Fruit fly (Drosophila melanogaster) whole organism, embryonic: ENCODE measurements around the gene hbt.

ENCODE experiments used
- Atf6 ChIP-seq: fragments of 200-800 bp; sonication (Bioruptor generic); IDR thresholded peaks from 2 replicates; pipeline ENCODE4 v1.3.6; 2022; ENCODE audit warnings: missing biosample characterization, missing genetic modification characterization
- CG10366 ChIP-seq: fragments of 200-800 bp; sonication (Bioruptor generic); IDR thresholded peaks from 2 replicates; pipeline ENCODE4 v1.3.6; 2022; ENCODE audit warnings: missing biosample characterization, missing genetic modification characterization
- CG11247 ChIP-seq: fragments of 200-800 bp; sonication (Bioruptor generic); IDR thresholded peaks from 2 replicates; pipeline ENCODE4 v1.3.6; 2022; ENCODE audit warnings: missing biosample characterization, missing genetic modification characterization
- CG11696 ChIP-seq: fragments of 200-800 bp; sonication (Bioruptor generic); IDR thresholded peaks from 2 replicates; pipeline ENCODE4 v1.3.6; 2022; ENCODE audit warnings: missing biosample characterization, missing genetic modification characterization
- CG11723 ChIP-seq: fragments of 200-800 bp; sonication (Bioruptor generic); optimal IDR thresholded peaks from 2 replicates; lab custom pipeline; 2017; ENCODE audit warnings: missing biosample characterization, mild to moderate bottlenecking, missing genetic modification characterization
- CG13296 ChIP-seq: fragments of 200-800 bp; sonication (Bioruptor generic); optimal IDR thresholded peaks from 3 replicates; lab custom pipeline; 2018; ENCODE audit warnings: missing biosample characterization, mild to moderate bottlenecking, missing genetic modification characterization
- CG14050 ChIP-seq: fragments of 200-800 bp; sonication (Bioruptor generic); IDR thresholded peaks from 3 replicates; pipeline ENCODE4 v1.3.6; 2022; ENCODE audit warnings: missing biosample characterization, missing genetic modification characterization
- CG2199 ChIP-seq: fragments of 200-800 bp; sonication (Bioruptor generic); IDR thresholded peaks from 3 replicates; pipeline ENCODE4 v1.3.6; 2022; ENCODE audit warnings: missing biosample characterization, missing genetic modification characterization
- CG30431 ChIP-seq: fragments of 200-800 bp; sonication (Bioruptor generic); optimal IDR thresholded peaks from 2 replicates; lab custom pipeline; 2017; ENCODE audit warnings: missing biosample characterization, missing genetic modification characterization
- CG31224 ChIP-seq: fragments of 200-800 bp; sonication (Bioruptor generic); IDR thresholded peaks from 2 replicates; pipeline ENCODE4 v1.3.6; 2022; ENCODE audit warnings: missing biosample characterization, missing genetic modification characterization
- CG3281 ChIP-seq: fragments of 200-800 bp; sonication (Bioruptor generic); optimal IDR thresholded peaks from 3 replicates; lab custom pipeline; 2017; ENCODE audit warnings: missing biosample characterization, mild to moderate bottlenecking, missing genetic modification characterization
- CG4328 ChIP-seq: fragments of 200-800 bp; sonication (Bioruptor generic); optimal IDR thresholded peaks from 3 replicates; lab custom pipeline; 2017; ENCODE audit warnings: missing biosample characterization, missing genetic modification reagents, missing genetic modification characterization
- CG7556 ChIP-seq: fragments of 200-800 bp; sonication (Bioruptor generic); optimal IDR thresholded peaks from 2 replicates; lab custom pipeline; 2017; ENCODE audit warnings: missing biosample characterization, mild to moderate bottlenecking, missing genetic modification characterization
- CG7839 ChIP-seq: fragments of 200-800 bp; sonication (Bioruptor generic); optimal IDR thresholded peaks from 3 replicates; lab custom pipeline; 2018; ENCODE audit warnings: missing biosample characterization, mild to moderate bottlenecking, missing genetic modification characterization, moderate library complexity
- CG7928 ChIP-seq: fragments of 200-800 bp; sonication (Bioruptor generic); optimal IDR thresholded peaks from 2 replicates; lab custom pipeline; 2017; ENCODE audit warnings: missing biosample characterization, mild to moderate bottlenecking, missing genetic modification characterization
- CG8359 ChIP-seq: fragments of 200-800 bp; sonication (Bioruptor generic); optimal IDR thresholded peaks from 2 replicates; lab custom pipeline; 2017; ENCODE audit warnings: missing biosample characterization, mild to moderate bottlenecking, missing genetic modification characterization, borderline replicate concordance
- CG8765 ChIP-seq: fragments of 200-800 bp; sonication (Bioruptor generic); IDR thresholded peaks from 2 replicates; pipeline ENCODE4 v1.3.6; 2022; ENCODE audit warnings: missing biosample characterization, missing genetic modification characterization
- Chrac-16 ChIP-seq: fragments of 200-800 bp; sonication (Bioruptor generic); optimal IDR thresholded peaks from 3 replicates; lab custom pipeline; 2016; ENCODE audit warnings: missing biosample characterization, missing genetic modification characterization
- Dp ChIP-seq: fragments of 200-800 bp; sonication (Bioruptor generic); optimal IDR thresholded peaks from 2 replicates; lab custom pipeline; 2018; ENCODE audit warnings: missing biosample characterization, mild to moderate bottlenecking, missing genetic modification characterization, moderate library complexity
- Eip74EF ChIP-seq, 2 experiments: fragments of 200-800 bp in 1 of 2; fragments of >200 bp in 1 of 2; sonication (Bioruptor generic) in 1 of 2; optimal IDR thresholded peaks; 2 replicates each; lab custom pipeline; 2017 to 2019; ENCODE audit warnings: missing biosample characterization in 2 of 2, missing genetic modification characterization in 2 of 2, mild to moderate bottlenecking in 1 of 2, moderate library complexity in 1 of 2
- Gsc ChIP-seq: fragments of 200-800 bp; sonication (Bioruptor generic); IDR thresholded peaks from 2 replicates; pipeline ENCODE4 v1.3.6; 2022; ENCODE audit warnings: missing biosample characterization, missing genetic modification characterization
- Hey ChIP-seq: fragments of 200-800 bp; sonication (Bioruptor generic); optimal IDR thresholded peaks from 3 replicates; lab custom pipeline; 2018; ENCODE audit warnings: missing biosample characterization, mild to moderate bottlenecking, missing genetic modification characterization
- Hmr ChIP-seq: fragments of 200-800 bp; sonication (Bioruptor generic); optimal IDR thresholded peaks from 3 replicates; lab custom pipeline; 2017; ENCODE audit warnings: mild to moderate bottlenecking, missing biosample characterization, missing genetic modification reagents, missing genetic modification characterization
- Lpt ChIP-seq: fragments of >200 bp; optimal IDR thresholded peaks from 2 replicates; lab custom pipeline; 2018; ENCODE audit warnings: missing biosample characterization, missing genetic modification characterization
- Opbp ChIP-seq: fragments of 200-800 bp; sonication (Bioruptor generic); IDR thresholded peaks from 3 replicates; pipeline ENCODE4 v1.3.6; 2022; ENCODE audit warnings: missing biosample characterization, missing genetic modification characterization; ENCODE audit not compliant: partially characterized antibody
- Spps ChIP-seq: fragments of 200-800 bp; sonication (Bioruptor generic); optimal IDR thresholded peaks from 2 replicates; lab custom pipeline; 2018; ENCODE audit warnings: missing biosample characterization, mild to moderate bottlenecking, missing genetic modification characterization
- Stat92E ChIP-seq, 3 experiments: fragments of >200 bp in 2 of 3; fragments of 200-800 bp in 1 of 3; sonication (Bioruptor generic) in 1 of 3; optimal IDR thresholded peaks; 2 replicates each; lab custom pipeline; 2017 to 2019; ENCODE audit warnings: missing biosample characterization in 3 of 3, missing genetic modification characterization in 3 of 3, mild to moderate bottlenecking in 1 of 3, moderate library complexity in 1 of 3
- Taf1 ChIP-seq: fragments of 200-800 bp; sonication (Bioruptor generic); IDR thresholded peaks from 2 replicates; pipeline ENCODE4 v1.3.6; 2022; ENCODE audit warnings: missing biosample characterization, missing genetic modification characterization
- Usf ChIP-seq: fragments of 200-800 bp; sonication (Bioruptor generic); optimal IDR thresholded peaks from 2 replicates; lab custom pipeline; 2017; ENCODE audit warnings: missing genotype, missing biosample characterization, missing genetic modification characterization
- al ChIP-seq: fragments of 200-800 bp; sonication (Bioruptor generic); IDR thresholded peaks from 2 replicates; pipeline ENCODE4 v1.3.6; 2022; ENCODE audit warnings: missing biosample characterization, missing genetic modification characterization
- ap ChIP-seq: fragments of 200-800 bp; sonication (Bioruptor generic); IDR thresholded peaks from 2 replicates; pipeline ENCODE4 v1.3.6; 2022; ENCODE audit warnings: missing biosample characterization, missing genetic modification characterization
- ara ChIP-seq: fragments of 200-800 bp; sonication (Bioruptor generic); IDR thresholded peaks from 2 replicates; pipeline ENCODE4 v1.3.6; 2022; ENCODE audit warnings: missing biosample characterization, missing genetic modification characterization
- ato ChIP-seq: fragments of 200-800 bp; sonication (Bioruptor generic); IDR thresholded peaks from 2 replicates; pipeline ENCODE4 v1.3.6; 2022; ENCODE audit warnings: missing biosample characterization, missing genetic modification characterization; ENCODE audit not compliant: partially characterized antibody
- bbx ChIP-seq: fragments of 200-800 bp; sonication (Bioruptor generic); IDR thresholded peaks from 2 replicates; pipeline ENCODE4 v1.3.6; 2022; ENCODE audit warnings: missing biosample characterization, missing genetic modification characterization; ENCODE audit not compliant: partially characterized antibody
- cg ChIP-seq: fragments of 200-800 bp; sonication (Bioruptor generic); optimal IDR thresholded peaks from 3 replicates; lab custom pipeline; 2019; ENCODE audit warnings: missing biosample characterization, mild to moderate bottlenecking, missing genetic modification characterization, moderate library complexity
- ci ChIP-seq: fragments of 200-800 bp; sonication (Bioruptor generic); IDR thresholded peaks from 3 replicates; pipeline ENCODE4 v1.3.6; 2022; ENCODE audit warnings: missing biosample characterization, missing genetic modification characterization
- crol ChIP-seq: fragments of 200-800 bp; sonication (Bioruptor generic); IDR thresholded peaks from 2 replicates; pipeline ENCODE4 v1.3.6; 2022; ENCODE audit warnings: missing biosample characterization, missing genetic modification characterization
- da ChIP-seq: fragments of 200-800 bp; sonication (Bioruptor generic); optimal IDR thresholded peaks from 2 replicates; lab custom pipeline; 2016; ENCODE audit warnings: missing biosample characterization, missing genetic modification characterization
- dimm ChIP-seq: fragments of 200-800 bp; sonication (Bioruptor generic); IDR thresholded peaks from 2 replicates; pipeline ENCODE4 v1.3.6; 2022; ENCODE audit warnings: missing biosample characterization, missing genetic modification characterization
- fu2 ChIP-seq: fragments of 200-800 bp; sonication (Bioruptor generic); optimal IDR thresholded peaks from 2 replicates; lab custom pipeline; 2016; ENCODE audit warnings: missing biosample characterization, missing genetic modification characterization
- gcm2 ChIP-seq: fragments of 200-800 bp; sonication (Bioruptor generic); optimal IDR thresholded peaks from 2 replicates; lab custom pipeline; 2016; ENCODE audit warnings: missing biosample characterization, missing genetic modification characterization
- lola ChIP-seq, 3 experiments: fragments of >200 bp in 2 of 3; fragments of 200-800 bp in 1 of 3; sonication (Bioruptor generic) in 1 of 3; optimal IDR thresholded peaks; 2 replicates each; lab custom pipeline; 2017 to 2019; ENCODE audit warnings: missing biosample characterization in 3 of 3, missing genetic modification characterization in 3 of 3, mild to moderate bottlenecking in 1 of 3, moderate library complexity in 1 of 3
- pnt ChIP-seq: fragments of 200-800 bp; sonication (Bioruptor generic); optimal IDR thresholded peaks from 3 replicates; lab custom pipeline; 2016; ENCODE audit warnings: missing biosample characterization, missing genetic modification characterization
- rib ChIP-seq: fragments of 200-800 bp; sonication (Bioruptor generic); IDR thresholded peaks from 2 replicates; pipeline ENCODE4 v1.3.6; 2022; ENCODE audit warnings: missing biosample characterization, missing genetic modification characterization
- slou ChIP-seq: fragments of 200-800 bp; sonication (Bioruptor generic); optimal IDR thresholded peaks from 3 replicates; lab custom pipeline; 2016; ENCODE audit warnings: missing biosample characterization, missing genetic modification characterization
- ssp ChIP-seq: fragments of 200-800 bp; sonication (Bioruptor generic); IDR thresholded peaks from 2 replicates; pipeline ENCODE4 v1.3.6; 2022; ENCODE audit warnings: missing biosample characterization, missing genetic modification characterization
- tap ChIP-seq: fragments of 200-800 bp; optimal IDR thresholded peaks from 3 replicates; lab custom pipeline; 2019; ENCODE audit warnings: missing biosample characterization, mild to moderate bottlenecking, missing genetic modification characterization, moderate library complexity
- trem ChIP-seq: fragments of 200-800 bp; optimal IDR thresholded peaks from 3 replicates; lab custom pipeline; 2019; ENCODE audit warnings: missing biosample characterization, mild to moderate bottlenecking, missing genetic modification characterization, moderate library complexity
- zen2 ChIP-seq: fragments of 200-800 bp; sonication (Bioruptor generic); IDR thresholded peaks from 3 replicates; pipeline ENCODE4 v1.3.6; 2022; ENCODE audit warnings: missing biosample characterization, missing genetic modification characterization; ENCODE audit not compliant: partially characterized antibody
- zf30C ChIP-seq: fragments of 200-800 bp; sonication (Bioruptor generic); optimal IDR thresholded peaks from 3 replicates; lab custom pipeline; 2018; ENCODE audit warnings: missing biosample characterization, mild to moderate bottlenecking, missing genetic modification characterization

Gene hbt

dm6 chr2L:13368940-13369339 lies 38.0 kb upstream of the hbt start, which contains the start of gene CG31855 (continued):
- TF ChIP-seq zen2 (no peak), CG10366 (peak; percentile 76), gcm2 (GFP tag; lab: Kevin White, UChicago) (peak; percentile 72), ato (GFP tag; lab: Robert Waterston, UW) (no peak), Atf6 (GFP tag; lab: Robert Waterston, UW) (peak; percentile 89), CG11696 (GFP tag; lab: Robert Waterston, UW) (peak; percentile 25; the same call in 1 of the 2 replicates), fu2 (GFP tag; lab: Kevin White, UChicago) (peak; percentile 69), Dp (peak; percentile 25), slou (GFP tag; lab: Kevin White, UChicago) (peak; percentile 80), rib (peak; percentile 80), CG4328 (GFP tag; lab: Kevin White, UChicago) (peak; percentile 80), CG11247 (GFP tag; lab: Robert Waterston, UW) (peak; percentile 85), CG7928 (GFP tag; lab: Kevin White, UChicago) (peak; percentile 44), Usf (GFP tag; lab: Kevin White, UChicago) (peak; percentile 9), al (GFP tag; lab: Robert Waterston, UW) (peak; percentile 61), CG8359 (GFP tag; lab: Kevin White, UChicago) (no peak), Eip74EF (GFP tag; optimal IDR thresholded peaks at IDR 0.05; lab: Kevin White, UChicago) (peak in 1 of 2 experiments; percentile 18), lola (GFP tag; optimal IDR thresholded peaks at IDR 0.05; lab: Kevin White, UChicago) (peak in 1 of 3 experiments; percentile 58), CG8765 (GFP tag; lab: Robert Waterston, UW) (no peak; the same call in 1 of the 2 replicates), Stat92E (GFP tag; optimal IDR thresholded peaks at IDR 0.05; lab: Kevin White, UChicago) (no peak), ssp (GFP tag; lab: Robert Waterston, UW) (peak; percentile 50), zf30C (GFP tag; lab: Kevin White, UChicago) (no peak), Opbp (no peak), Hey (tag; lab: Kevin White, UChicago) (peak; percentile 28), CG2199 (GFP tag; lab: Robert Waterston, UW) (no peak), Taf1 (GFP tag; lab: Robert Waterston, UW) (peak; percentile 77), CG11723 (GFP tag; lab: Kevin White, UChicago) (peak; percentile 63), CG31224 (GFP tag; lab: Robert Waterston, UW) (peak; percentile 52; the same call in 1 of the 2 replicates), cg (GFP tag; lab: Kevin White, UChicago) (no peak), CG3281 (GFP tag; lab: Kevin White, UChicago) (peak; percentile 84), tap (peak; percentile 66), Gsc (GFP tag; lab: Robert Waterston, UW) (no peak), CG7556 (GFP tag; lab: Kevin White, UChicago) (peak; percentile 79), ara (peak; percentile 62; the same call in 1 of the 2 replicates), CG30431 (GFP tag; lab: Kevin White, UChicago) (peak; percentile 28), bbx (GFP tag; lab: Robert Waterston, UW) (no peak), ci (GFP tag; lab: Robert Waterston, UW) (peak; percentile 84), CG13296 (GFP tag; lab: Kevin White, UChicago) (peak; percentile 89), Lpt (no peak), dimm (GFP tag; lab: Robert Waterston, UW) (0 out of 2 replicates have a peak, but pooled peaks have one; percentile 53), Chrac-16 (GFP tag; lab: Kevin White, UChicago) (peak; percentile 85), Spps (peak; percentile 43), CG14050 (GFP tag; lab: Robert Waterston, UW) (peak; percentile 67), ap (GFP tag; lab: Robert Waterston, UW) (peak; percentile 60), trem (tag; lab: Kevin White, UChicago) (peak; percentile 74), crol (GFP tag; lab: Robert Waterston, UW) (no peak), da (GFP tag; lab: Kevin White, UChicago) (peak; percentile 17), Hmr (GFP tag; lab: Kevin White, UChicago) (peak; percentile 85), pnt (GFP tag; lab: Kevin White, UChicago) (peak; percentile 47), CG7839 (tag; lab: Kevin White, UChicago) (peak; percentile 82)
